Fruit fly (Drosophila melanogaster) whole organism, adult: ENCODE results near the gene Zir.
A peak's percentile ranks its signal among the peaks of the same experiment; 100 is the strongest.

Experiments used
- CG11617 ChIP-seq: fragments of 200-800 bp; sonication (Bioruptor generic); optimal IDR thresholded peaks from 2 replicates; lab custom pipeline; 2017; ENCODE audit warnings: mild to moderate bottlenecking, missing biosample characterization, missing genetic modification reagents, missing genetic modification characterization
- CG12768 ChIP-seq: fragments of 200-800 bp; sonication (Bioruptor generic); optimal IDR thresholded peaks from 2 replicates; lab custom pipeline; 2017; ENCODE audit warnings: missing biosample characterization, missing genetic modification characterization, mild to moderate bottlenecking, moderate library complexity, missing genetic modification reagents
- CG14711 ChIP-seq: fragments of 200-800 bp; sonication (Bioruptor generic); optimal IDR thresholded peaks from 2 replicates; lab custom pipeline; 2018; ENCODE audit warnings: missing biosample characterization, mild to moderate bottlenecking, missing genetic modification characterization, moderate library complexity
- CG1620 ChIP-seq: fragments of 200-800 bp; sonication (Bioruptor generic); optimal IDR thresholded peaks from 2 replicates; lab custom pipeline; 2016; ENCODE audit warnings: missing biosample characterization, missing genetic modification characterization
- CG33017 ChIP-seq: fragments of 200-800 bp; sonication (Bioruptor generic); optimal IDR thresholded peaks from 2 replicates; lab custom pipeline; 2018; ENCODE audit warnings: missing biosample characterization, mild to moderate bottlenecking, missing genetic modification characterization, moderate library complexity
- CG5204 ChIP-seq: fragments of 200-800 bp; sonication (Bioruptor generic); optimal IDR thresholded peaks from 2 replicates; lab custom pipeline; 2016; ENCODE audit warnings: missing biosample characterization, missing genetic modification characterization
- CG7045 ChIP-seq: fragments of 200-800 bp; sonication (Bioruptor generic); optimal IDR thresholded peaks from 2 replicates; lab custom pipeline; 2017; ENCODE audit warnings: missing biosample characterization, mild to moderate bottlenecking, missing genetic modification characterization
- CG7101 ChIP-seq: fragments of 200-800 bp; sonication (Bioruptor generic); optimal IDR thresholded peaks from 2 replicates; lab custom pipeline; 2018; ENCODE audit warnings: missing biosample characterization, mild to moderate bottlenecking, missing genetic modification characterization, moderate library complexity
- Clk ChIP-seq: fragments of 200-800 bp; sonication (Bioruptor generic); optimal IDR thresholded peaks from 2 replicates; lab custom pipeline; 2017; ENCODE audit warnings: missing biosample characterization, missing genetic modification characterization
- Crg-1 ChIP-seq: fragments of 200-800 bp; sonication (Bioruptor generic); optimal IDR thresholded peaks from 2 replicates; lab custom pipeline; 2016; ENCODE audit warnings: missing biosample characterization, missing genetic modification characterization
- Hr96 ChIP-seq: fragments of 200-800 bp; sonication (Bioruptor generic); optimal IDR thresholded peaks from 2 replicates; lab custom pipeline; 2016; ENCODE audit warnings: missing biosample characterization, missing genetic modification characterization
- Mnt ChIP-seq: fragments of 200-800 bp; sonication (Bioruptor generic); optimal IDR thresholded peaks from 2 replicates; lab custom pipeline; 2016; ENCODE audit warnings: missing biosample characterization, mild to moderate bottlenecking, missing genetic modification characterization
- bab1 ChIP-seq: fragments of 200-800 bp; sonication (Bioruptor generic); optimal IDR thresholded peaks from 3 replicates; lab custom pipeline; 2019; ENCODE audit warnings: missing biosample characterization, mild to moderate bottlenecking, missing genetic modification characterization, moderate library complexity
- cic ChIP-seq: fragments of 200-800 bp; sonication (Bioruptor generic); optimal IDR thresholded peaks from 2 replicates; lab custom pipeline; 2017; ENCODE audit warnings: missing biosample characterization, mild to moderate bottlenecking, missing genetic modification characterization, moderate library complexity
- cnc ChIP-seq, 2 experiments: fragments of >200 bp; optimal IDR thresholded peaks; 2 replicates each; lab custom pipeline; 2017
- kay ChIP-seq: fragments of 200-800 bp; sonication (Bioruptor generic); peaks from one replicate; lab custom pipeline; 2016; ENCODE audit warnings: missing biosample characterization, missing genetic modification characterization, borderline replicate concordance
- ovo ChIP-seq: fragments of 200-800 bp; sonication (Bioruptor generic); optimal IDR thresholded peaks from 2 replicates; lab custom pipeline; 2016; ENCODE audit warnings: missing biosample characterization, missing genetic modification characterization
- pad ChIP-seq: fragments of 200-800 bp; sonication (Bioruptor generic); optimal IDR thresholded peaks from 3 replicates; lab custom pipeline; 2017; ENCODE audit warnings: missing biosample characterization, missing genetic modification characterization, mild to moderate bottlenecking, moderate library complexity, missing genetic modification reagents
- tj ChIP-seq: fragments of 200-800 bp; sonication (Bioruptor generic); optimal IDR thresholded peaks from 3 replicates; lab custom pipeline; 2017; ENCODE audit warnings: missing biosample characterization, mild to moderate bottlenecking, missing genetic modification characterization, moderate library complexity
- toe ChIP-seq: fragments of 200-800 bp; sonication (Bioruptor generic); optimal IDR thresholded peaks from 2 replicates; lab custom pipeline; 2016; ENCODE audit warnings: missing biosample characterization, missing genetic modification characterization

Zir gene

DNA sequence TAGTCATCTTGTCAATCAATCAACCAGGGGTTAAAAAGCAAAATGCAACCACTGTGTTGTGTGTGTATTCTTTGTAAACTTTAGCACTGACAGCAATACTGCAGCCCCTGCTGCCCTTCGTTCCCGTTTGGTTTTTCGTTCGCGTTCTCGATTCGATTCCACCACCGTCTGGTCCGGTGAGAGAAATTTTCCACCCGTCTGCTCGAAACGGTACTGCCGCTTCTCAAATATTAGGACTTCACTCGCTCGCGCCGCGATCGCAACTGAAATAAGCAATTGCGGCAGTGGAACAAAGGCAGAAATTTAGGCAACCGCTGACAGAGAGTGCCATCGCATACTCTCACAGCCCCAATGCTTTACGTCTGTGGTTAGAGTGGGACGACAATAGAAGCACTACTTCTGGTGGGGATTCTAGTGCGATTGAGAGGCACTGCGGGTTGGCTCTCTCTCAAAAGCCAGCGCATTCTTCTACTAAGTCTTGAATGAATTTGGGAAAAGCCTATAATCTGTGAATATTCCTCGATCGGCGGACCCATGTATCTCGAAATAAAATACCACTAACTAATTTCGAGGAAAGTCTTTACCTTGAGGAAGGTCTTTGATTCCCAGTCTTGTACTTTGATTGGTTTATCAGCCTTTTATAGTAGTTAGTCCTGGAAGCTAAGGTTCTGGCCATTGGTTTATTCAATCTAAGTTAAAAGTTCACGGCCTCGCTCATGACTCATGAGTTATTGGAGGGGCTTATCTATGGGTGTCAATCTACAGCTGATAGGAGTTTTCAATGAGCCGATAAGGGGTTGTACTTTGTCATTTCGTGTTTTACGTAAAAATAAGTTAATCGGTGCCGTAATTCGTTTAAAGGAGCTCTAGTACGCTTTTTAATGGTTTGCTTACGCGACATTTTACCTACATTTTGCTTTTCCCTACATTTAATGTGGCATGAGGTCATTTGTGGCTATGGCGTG, 34.7 kb downstream of the Zir start:
- TF ChIP-seq CG11617 (GFP tag; lab: Kevin White, UChicago) (peak; percentile 51), Clk (GFP tag; lab: Kevin White, UChicago) (no peak), CG7101 (tag; lab: Kevin White, UChicago) (peak; percentile 76), bab1 (GFP tag; lab: Kevin White, UChicago) (peak; percentile 82), CG33017 (tag; lab: Kevin White, UChicago) (peak; percentile 81), toe (peak; percentile 49), cic (GFP tag; lab: Kevin White, UChicago) (peak; percentile 94), cnc (optimal IDR thresholded peaks at IDR 0.05; lab: Kevin White, UChicago) (no peak), CG5204 (GFP tag; lab: Kevin White, UChicago) (no peak), Mnt (peak; percentile 93), CG1620 (GFP tag; lab: Kevin White, UChicago) (peak; percentile 62), CG12768 (GFP tag; lab: Kevin White, UChicago) (peak; percentile 95), CG7045 (GFP tag; lab: Kevin White, UChicago) (peak; percentile 6), pad (GFP tag; lab: Kevin White, UChicago) (peak; percentile 95), Hr96 (GFP tag; lab: Kevin White, UChicago) (peak; percentile 84), tj (GFP tag; lab: Kevin White, UChicago) (peak; percentile 93), kay (GFP tag; lab: Kevin White, UChicago) (peak; percentile 88), CG14711 (tag; lab: Kevin White, UChicago) (peak; percentile 67), ovo (peak; percentile 84), Crg-1 (GFP tag; lab: Kevin White, UChicago) (peak; percentile 38)

DNA sequence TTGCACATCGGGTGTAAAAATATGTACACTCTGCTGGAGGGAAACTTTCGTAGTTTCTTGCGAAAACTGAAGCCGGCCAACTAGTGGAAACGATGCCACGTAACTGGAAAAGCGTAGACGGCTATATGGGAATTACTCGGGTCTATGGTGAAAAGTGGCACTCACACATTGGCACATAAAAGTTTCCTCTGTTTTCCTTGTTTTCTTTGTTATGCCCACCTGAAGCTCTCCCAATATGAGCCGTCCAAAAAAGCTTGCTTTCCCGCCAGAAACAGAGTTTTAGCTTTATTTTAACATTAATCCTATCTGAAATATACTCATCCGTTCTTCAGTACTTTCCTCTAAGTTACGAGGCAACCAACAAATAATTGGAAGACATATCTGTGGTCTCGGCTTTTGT, 36.2 kb downstream of the Zir start, which contains the start of gene CG3164:
CG3164 (minus strand) TSS at position 101 of the 400 bp plus-strand sequence.
- TF ChIP-seq Hr96 (GFP tag; lab: Kevin White, UChicago), result no peak
- TF ChIP-seq cnc (optimal IDR thresholded peaks at IDR 0.05; lab: Kevin White, UChicago), result no peak
- no peak for TF ChIP-seq CG12768 (GFP tag; lab: Kevin White, UChicago)
- TF ChIP-seq Mnt, result no peak
- TF ChIP-seq CG1620 (GFP tag; lab: Kevin White, UChicago), result no peak
- no peak for TF ChIP-seq ovo
- no peak for TF ChIP-seq Crg-1 (GFP tag; lab: Kevin White, UChicago)
- no peak for TF ChIP-seq CG14711 (tag; lab: Kevin White, UChicago)
- TF ChIP-seq CG11617 (GFP tag; lab: Kevin White, UChicago), result no peak
- no peak for TF ChIP-seq CG5204 (GFP tag; lab: Kevin White, UChicago)
- no peak for TF ChIP-seq bab1 (GFP tag; lab: Kevin White, UChicago)
- no peak for TF ChIP-seq tj (GFP tag; lab: Kevin White, UChicago)

dm6 chr2L:131466-132270, 37.1 kb downstream of the Zir start, which contains the start of gene Gs1:
Gene Gs1, plus strand, starts transcription at chr2L:132077.
- TF ChIP-seq CG7101 (tag; lab: Kevin White, UChicago) (peak; percentile 19), Clk (GFP tag; lab: Kevin White, UChicago) (no peak), CG7045 (GFP tag; lab: Kevin White, UChicago) (peak; percentile 12), CG33017 (tag; lab: Kevin White, UChicago) (no peak), CG12768 (GFP tag; lab: Kevin White, UChicago) (peak; percentile 68), CG1620 (GFP tag; lab: Kevin White, UChicago) (peak; percentile 37), bab1 (GFP tag; lab: Kevin White, UChicago) (peak; percentile 64), CG5204 (GFP tag; lab: Kevin White, UChicago) (no peak), CG14711 (tag; lab: Kevin White, UChicago) (peak; percentile 29), tj (GFP tag; lab: Kevin White, UChicago) (peak; percentile 26), Mnt (peak; percentile 21), cic (GFP tag; lab: Kevin White, UChicago) (peak; percentile 68), CG11617 (GFP tag; lab: Kevin White, UChicago) (peak; percentile 8), cnc (optimal IDR thresholded peaks at IDR 0.05; lab: Kevin White, UChicago) (no peak), toe (peak; percentile 43), kay (GFP tag; lab: Kevin White, UChicago) (peak; percentile 86), Hr96 (GFP tag; lab: Kevin White, UChicago) (peak; percentile 10), pad (GFP tag; lab: Kevin White, UChicago) (peak; percentile 95), Crg-1 (GFP tag; lab: Kevin White, UChicago) (no peak), ovo (peak; percentile 86)

DNA sequence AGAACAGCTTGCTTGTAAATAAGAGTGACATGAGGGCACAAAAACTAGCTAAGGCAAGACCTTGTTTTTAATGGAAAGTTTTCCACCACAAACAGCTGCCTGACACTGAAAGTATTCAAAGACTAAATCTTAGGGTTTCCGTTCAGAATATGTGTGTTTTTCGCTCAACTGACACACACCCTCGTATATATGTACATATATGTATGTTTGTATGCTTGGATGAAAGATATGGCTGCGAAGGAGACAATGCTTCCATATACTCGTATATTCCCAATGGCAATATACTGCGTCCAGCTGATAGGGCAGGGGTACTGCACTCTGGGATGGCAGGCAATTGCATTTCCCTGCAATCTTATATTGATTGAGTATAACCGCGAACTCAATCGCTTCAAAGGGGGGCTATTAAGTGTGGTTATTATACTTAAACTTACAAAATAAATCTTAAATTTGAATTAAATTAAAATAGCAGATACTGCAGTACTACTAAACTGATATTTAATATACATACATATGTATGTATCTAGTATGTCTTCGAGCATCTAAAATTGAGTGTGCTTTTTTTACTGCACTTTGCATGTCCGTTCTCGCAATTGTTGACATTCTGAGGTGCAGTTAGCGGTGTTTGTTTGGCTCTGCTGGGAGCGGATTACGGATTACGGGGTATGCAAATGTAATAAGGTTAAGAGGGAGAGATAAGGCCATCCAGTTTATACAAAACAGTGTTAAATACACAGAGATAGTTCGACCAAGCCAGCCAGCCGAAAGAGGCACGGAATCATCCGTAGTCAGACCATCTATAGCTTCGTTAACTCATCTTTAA, 40.2 kb downstream of the Zir start:
- TF ChIP-seq CG7045 (GFP tag; lab: Kevin White, UChicago) (no peak), CG5204 (GFP tag; lab: Kevin White, UChicago) (no peak), CG7101 (tag; lab: Kevin White, UChicago) (peak; percentile 18), Crg-1 (GFP tag; lab: Kevin White, UChicago) (peak; percentile 29), CG33017 (tag; lab: Kevin White, UChicago) (no peak), tj (GFP tag; lab: Kevin White, UChicago) (no peak), kay (GFP tag; lab: Kevin White, UChicago) (peak; percentile 94), CG14711 (tag; lab: Kevin White, UChicago) (no peak), pad (GFP tag; lab: Kevin White, UChicago) (no peak), Clk (GFP tag; lab: Kevin White, UChicago) (no peak), ovo (no peak), Hr96 (GFP tag; lab: Kevin White, UChicago) (no peak), CG11617 (GFP tag; lab: Kevin White, UChicago) (peak; percentile 21), CG12768 (GFP tag; lab: Kevin White, UChicago) (peak; percentile 13), toe (peak; percentile 5), cic (GFP tag; lab: Kevin White, UChicago) (peak; percentile 31), bab1 (GFP tag; lab: Kevin White, UChicago) (no peak), CG1620 (GFP tag; lab: Kevin White, UChicago) (peak; percentile 16), cnc (optimal IDR thresholded peaks at IDR 0.05; lab: Kevin White, UChicago) (no peak), Mnt (peak; percentile 21)
